Worm (Caenorhabditis elegans) whole organism, mixed stage, embryonic: Measurements from ENCODE around the gene rfc-2.
"Not testable (repeated sequence)": the region's sequence is repeated elsewhere in the genome, so short reads cannot be mapped to it uniquely, and the experiment has no call there.

Experiments
- bed-3 ChIP-seq: fragments of 200-800 bp; sonication (Bioruptor generic); optimal IDR thresholded peaks from 3 replicates; lab custom pipeline; 2018; ENCODE audit warnings: mild to moderate bottlenecking, missing genetic modification characterization, moderate library complexity, missing compliant biosample characterization
- blmp-1 ChIP-seq: fragments of 150-350 bp; optimal IDR thresholded peaks from 2 replicates; lab custom pipeline; 2014; ENCODE audit warnings: missing biosample characterization, missing genetic modification characterization
- ceh-39 ChIP-seq: fragments of 150-350 bp; optimal IDR thresholded peaks from 2 replicates; lab custom pipeline; 2014; ENCODE audit warnings: missing biosample characterization, missing genetic modification characterization
- ceh-43 ChIP-seq: fragments of 200-800 bp; sonication (Bioruptor generic); optimal IDR thresholded peaks from 2 replicates; lab custom pipeline; 2018; ENCODE audit warnings: mild to moderate bottlenecking, missing genetic modification characterization, moderate library complexity, missing compliant biosample characterization
- ceh-83 ChIP-seq: fragments of 200-800 bp; sonication (Bioruptor generic); optimal IDR thresholded peaks from 2 replicates; lab custom pipeline; 2018; ENCODE audit warnings: mild to moderate bottlenecking, missing genetic modification characterization, missing compliant biosample characterization
- ces-1 ChIP-seq: fragments of 150-350 bp; optimal IDR thresholded peaks from 2 replicates; lab custom pipeline; 2014; ENCODE audit warnings: missing biosample characterization, missing genetic modification reagents, missing genetic modification characterization
- cnd-1 ChIP-seq: fragments of 200-800 bp; sonication (Bioruptor generic); optimal IDR thresholded peaks from 2 replicates; lab custom pipeline; 2018; ENCODE audit warnings: mild to moderate bottlenecking, missing genetic modification characterization, missing compliant biosample characterization
- drap-1 ChIP-seq: fragments of 200-800 bp; sonication (Bioruptor generic); optimal IDR thresholded peaks from 3 replicates; lab custom pipeline; 2018; ENCODE audit warnings: mild to moderate bottlenecking, missing genetic modification characterization, missing compliant biosample characterization
- elt-1 ChIP-seq: sonication (generic microtip); optimal IDR thresholded peaks from 2 replicates; lab custom pipeline; 2017; ENCODE audit warnings: missing genetic modification characterization, mild to moderate bottlenecking, missing compliant biosample characterization, antibody characterized with exemption, moderate library complexity, borderline replicate concordance; ENCODE audit not compliant: insufficient read depth
- flh-1 ChIP-seq: fragments of 200-800 bp; sonication (Bioruptor generic); optimal IDR thresholded peaks from 2 replicates; lab custom pipeline; 2018; ENCODE audit warnings: mild to moderate bottlenecking, missing genetic modification characterization, moderate library complexity, missing compliant biosample characterization
- ham-2 ChIP-seq: fragments of 200-800 bp; sonication (Bioruptor generic); optimal IDR thresholded peaks from 2 replicates; lab custom pipeline; 2018; ENCODE audit warnings: mild to moderate bottlenecking, missing genetic modification characterization, missing compliant biosample characterization
- lin-13 ChIP-seq: fragments of 150-350 bp; optimal IDR thresholded peaks from 2 replicates; lab custom pipeline; 2014; ENCODE audit warnings: missing biosample characterization, missing genetic modification characterization
- lin-32 ChIP-seq: fragments of 200-800 bp; sonication (Bioruptor generic); optimal IDR thresholded peaks from 2 replicates; lab custom pipeline; 2018; ENCODE audit warnings: mild to moderate bottlenecking, missing genetic modification characterization, missing compliant biosample characterization
- lsy-2 ChIP-seq: fragments of 150-350 bp; optimal IDR thresholded peaks from 2 replicates; lab custom pipeline; 2014; ENCODE audit warnings: missing biosample characterization, missing genetic modification characterization
- mab-5 ChIP-seq: fragments of 150-350 bp; optimal IDR thresholded peaks from 2 replicates; lab custom pipeline; 2014; ENCODE audit warnings: missing biosample characterization, missing genetic modification characterization
- mep-1 ChIP-seq: fragments of 150-350 bp; optimal IDR thresholded peaks from 2 replicates; lab custom pipeline; 2017; ENCODE audit warnings: missing biosample characterization, missing genetic modification reagents, missing genetic modification characterization, inconsistent platforms
- mls-2 ChIP-seq: sonication (generic microtip); optimal IDR thresholded peaks from 2 replicates; lab custom pipeline; 2016; ENCODE audit warnings: mild to moderate bottlenecking, missing genetic modification characterization, moderate library complexity, missing compliant biosample characterization
- nhr-12 ChIP-seq: fragments of 150-350 bp; optimal IDR thresholded peaks from 2 replicates; lab custom pipeline; 2014; ENCODE audit warnings: missing biosample characterization, missing genetic modification characterization
- nhr-237 ChIP-seq: fragments of 150-350 bp; optimal IDR thresholded peaks from 2 replicates; lab custom pipeline; 2014; ENCODE audit warnings: missing biosample characterization, missing genetic modification characterization
- nhr-28 ChIP-seq: fragments of 150-350 bp; optimal IDR thresholded peaks from 2 replicates; lab custom pipeline; 2014; ENCODE audit warnings: missing biosample characterization, missing genetic modification characterization
- nhr-76 ChIP-seq: sonication (generic microtip); optimal IDR thresholded peaks from 2 replicates; lab custom pipeline; 2017; ENCODE audit warnings: missing biosample characterization, missing genetic modification characterization
- pha-4 ChIP-seq: fragments of 150-350 bp; optimal IDR thresholded peaks from 2 replicates; lab custom pipeline; 2018; ENCODE audit warnings: missing biosample characterization, missing genetic modification reagents, missing genetic modification characterization
- snpc-4 ChIP-seq: fragments of 150-350 bp; optimal IDR thresholded peaks from 2 replicates; lab custom pipeline; 2014; ENCODE audit warnings: missing biosample characterization, missing genetic modification characterization
- sptf-1 ChIP-seq: sonication (generic microtip); optimal IDR thresholded peaks from 2 replicates; lab custom pipeline; 2017; ENCODE audit warnings: mild to moderate bottlenecking, missing genetic modification characterization, moderate library complexity, missing compliant biosample characterization
- unc-120 ChIP-seq: sonication (generic microtip); optimal IDR thresholded peaks from 2 replicates; lab custom pipeline; 2017; ENCODE audit warnings: missing genetic modification characterization, missing compliant biosample characterization; ENCODE audit not compliant: poor library complexity, severe bottlenecking
- unc-39 ChIP-seq: fragments of 150-350 bp; optimal IDR thresholded peaks from 2 replicates; lab custom pipeline; 2014; ENCODE audit warnings: missing biosample characterization, missing genetic modification characterization
- unc-62 ChIP-seq: fragments of 150-350 bp; optimal IDR thresholded peaks from 2 replicates; lab custom pipeline; 2014; ENCODE audit warnings: missing biosample characterization, missing genetic modification reagents, missing genetic modification characterization
- zip-8 ChIP-seq: fragments of 150-350 bp; optimal IDR thresholded peaks from 2 replicates; lab custom pipeline; 2014; ENCODE audit warnings: missing biosample characterization, missing genetic modification characterization
- ztf-11 ChIP-seq: fragments of 150-350 bp; optimal IDR thresholded peaks from 2 replicates; lab custom pipeline; 2014; ENCODE audit warnings: missing biosample characterization, missing genetic modification characterization

The rfc-2 gene

DNA sequence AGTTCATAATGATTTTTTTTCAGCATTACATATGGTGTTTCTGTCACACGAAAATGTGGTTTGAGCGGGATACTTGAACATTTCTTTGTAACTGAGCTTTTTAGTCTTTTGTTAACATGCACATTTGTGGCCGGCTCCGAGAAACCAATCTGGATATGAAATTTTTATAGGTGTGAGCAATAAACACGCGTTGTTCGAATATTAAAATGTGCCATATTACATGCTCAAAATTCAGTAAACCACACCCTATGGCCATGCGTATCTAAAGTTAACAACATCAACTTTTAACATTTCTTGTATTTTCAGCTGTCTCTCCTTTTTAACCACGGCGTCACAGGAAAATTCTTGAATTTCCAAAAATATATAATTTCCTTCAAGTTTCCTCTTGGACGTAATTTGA is 6.3 kb upstream of the rfc-2 start, which contains the start of gene F58F6.6:
Gene F58F6.6, plus strand, starts transcription at position 301 of the 400 bp plus-strand sequence.
- not testable (repeated sequence) for TF ChIP-seq lin-13 (tag; lab: Kevin White, UChicago); mep-1; ces-1

DNA sequence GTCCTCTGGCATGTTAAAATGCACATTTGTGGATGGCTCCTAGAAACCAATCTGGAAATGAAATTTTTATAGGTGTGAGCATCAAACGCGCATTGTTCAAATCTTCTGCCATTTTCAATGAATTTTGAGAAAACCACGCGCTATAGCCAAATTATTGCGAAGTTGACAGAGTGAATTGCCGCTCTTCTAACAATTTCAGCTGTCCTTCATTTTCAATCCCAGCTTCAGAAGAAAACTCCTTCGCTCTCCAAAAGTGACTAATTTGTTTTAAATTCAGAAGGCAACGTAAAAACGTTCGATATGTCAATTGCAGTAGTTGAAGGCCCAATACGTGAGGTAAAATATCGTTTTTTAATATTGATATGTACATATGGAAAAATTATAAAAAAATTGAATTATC is 3.7 kb upstream of the rfc-2 start, which contains the start of gene F58F6.5:
Gene F58F6.5, plus strand, starts transcription at position 301 of the 400 bp plus-strand sequence.
- not testable (repeated sequence) for TF ChIP-seq ces-1, unc-120, sptf-1

DNA sequence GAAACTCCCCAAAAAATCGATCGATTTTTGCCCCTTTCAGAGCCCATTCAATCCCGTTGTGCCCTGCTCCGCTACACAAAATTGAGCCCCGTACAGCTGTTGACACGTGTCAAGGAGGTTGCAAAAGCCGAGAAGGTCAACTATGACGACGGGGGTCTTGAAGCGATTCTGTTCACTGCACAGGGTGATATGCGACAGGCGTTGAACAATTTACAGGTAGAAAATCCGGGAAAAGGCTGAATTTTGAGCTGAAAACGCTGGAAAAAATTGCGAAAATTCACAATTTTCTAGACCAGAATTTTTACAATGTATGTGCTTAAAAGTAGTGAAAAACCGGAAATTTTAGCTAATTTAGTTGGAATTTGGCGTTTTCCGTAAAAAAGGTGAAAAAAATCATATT is 2.2 kb downstream of the rfc-2 start:
- TF ChIP-seq nhr-76 (no peak), nhr-12 (tag; lab: Kevin White, UChicago) (no peak), ceh-39 (tag; lab: Kevin White, UChicago) (no peak), lin-32 (no peak), unc-39 (tag; lab: Kevin White, UChicago) (no peak), mep-1 (no peak), blmp-1 (tag; lab: Kevin White, UChicago) (no peak), pha-4 (no peak), lsy-2 (tag; lab: Kevin White, UChicago) (no peak), snpc-4 (tag; lab: Kevin White, UChicago) (no peak), nhr-28 (no peak), ceh-83 (GFP tag; lab: Kevin White, UChicago) (no peak), ceh-43 (GFP tag; lab: Kevin White, UChicago) (no peak), mls-2 (tag; lab: Kevin White, UChicago) (no peak), drap-1 (GFP tag; lab: Kevin White, UChicago) (no peak), elt-1 (tag; lab: Kevin White, UChicago) (no peak)

DNA sequence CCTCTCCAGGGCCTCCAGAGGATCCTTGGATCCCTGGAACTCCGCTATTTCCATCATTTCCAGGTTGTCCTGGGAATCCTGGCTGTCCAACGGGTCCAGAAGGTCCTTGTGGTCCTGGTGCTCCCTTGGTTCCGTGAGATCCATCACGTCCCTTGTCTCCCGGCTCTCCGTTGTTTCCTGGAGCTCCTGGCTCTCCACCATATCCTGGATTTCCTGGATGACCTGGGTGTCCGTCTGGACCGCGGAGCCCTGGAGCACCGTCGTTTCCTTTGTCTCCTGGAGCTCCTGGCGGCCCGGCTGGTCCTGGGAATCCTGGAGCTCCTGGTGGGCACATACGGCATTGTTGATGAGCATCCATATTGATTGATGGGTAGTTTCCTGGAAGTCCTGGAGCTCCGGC is 6.7 kb downstream of the rfc-2 start:
- TF ChIP-seq ceh-43 (GFP tag; lab: Kevin White, UChicago) (no peak), nhr-12 (tag; lab: Kevin White, UChicago) (no peak), ceh-83 (GFP tag; lab: Kevin White, UChicago) (no peak), zip-8 (tag; lab: Kevin White, UChicago) (no peak), nhr-237 (tag; lab: Kevin White, UChicago) (no peak), mep-1 (no peak), bed-3 (GFP tag; lab: Kevin White, UChicago) (no peak), elt-1 (tag; lab: Kevin White, UChicago) (no peak), lin-32 (no peak), flh-1 (no peak), sptf-1 (no peak), blmp-1 (tag; lab: Kevin White, UChicago) (no peak), unc-62 (no peak), cnd-1 (tag; lab: Kevin White, UChicago) (no peak), nhr-76 (no peak), ztf-11 (tag; lab: Kevin White, UChicago) (no peak), mab-5 (tag; lab: Kevin White, UChicago) (no peak), ces-1 (no peak), lin-13 (tag; lab: Kevin White, UChicago) (no peak), ham-2 (GFP tag; lab: Kevin White, UChicago) (no peak)

DNA sequence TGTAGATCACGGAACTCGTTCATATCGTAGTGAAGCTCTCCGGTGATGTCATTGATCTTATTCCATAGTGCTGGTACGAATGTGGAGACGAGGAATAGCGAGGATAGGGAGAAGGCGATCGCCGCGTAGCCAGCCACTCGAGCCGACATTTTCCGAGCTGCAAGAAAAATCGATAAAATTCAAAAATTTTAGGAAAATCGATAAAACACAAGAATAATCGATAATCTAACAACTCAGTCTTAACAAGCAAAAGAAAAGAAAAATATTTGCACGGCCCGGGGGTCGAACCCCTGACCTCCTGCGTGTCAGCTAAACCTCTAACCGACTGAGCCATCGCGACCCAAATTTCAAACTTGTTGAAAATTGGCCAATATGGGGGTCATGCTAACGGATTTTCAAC is 8.0 kb downstream of the rfc-2 start, which contains the start of gene col-104:
Gene col-104, minus strand, starts transcription at position 159 of the 400 bp plus-strand sequence.
- TF ChIP-seq bed-3 (GFP tag; lab: Kevin White, UChicago) (no peak), mep-1 (no peak), ceh-43 (GFP tag; lab: Kevin White, UChicago) (no peak), ceh-39 (tag; lab: Kevin White, UChicago) (no peak), nhr-237 (tag; lab: Kevin White, UChicago) (no peak), unc-62 (no peak), blmp-1 (tag; lab: Kevin White, UChicago) (no peak), lsy-2 (tag; lab: Kevin White, UChicago) (no peak), nhr-76 (no peak), sptf-1 (no peak), drap-1 (GFP tag; lab: Kevin White, UChicago) (no peak), lin-13 (tag; lab: Kevin White, UChicago) (no peak), unc-39 (tag; lab: Kevin White, UChicago) (no peak), zip-8 (tag; lab: Kevin White, UChicago) (no peak), ztf-11 (tag; lab: Kevin White, UChicago) (no peak)
